Fruit fly (Drosophila melanogaster) whole organism, adult: ENCODE measurements around the gene fau.

ENCODE experiments used
- CG11617 ChIP-seq: fragments of 200-800 bp; sonication (Bioruptor generic); optimal IDR thresholded peaks from 2 replicates; lab custom pipeline; 2017; ENCODE audit warnings: mild to moderate bottlenecking, missing biosample characterization, missing genetic modification reagents, missing genetic modification characterization
- CG12768 ChIP-seq: fragments of 200-800 bp; sonication (Bioruptor generic); optimal IDR thresholded peaks from 2 replicates; lab custom pipeline; 2017; ENCODE audit warnings: missing biosample characterization, missing genetic modification characterization, mild to moderate bottlenecking, moderate library complexity, missing genetic modification reagents
- CG14711 ChIP-seq: fragments of 200-800 bp; sonication (Bioruptor generic); optimal IDR thresholded peaks from 2 replicates; lab custom pipeline; 2018; ENCODE audit warnings: missing biosample characterization, mild to moderate bottlenecking, missing genetic modification characterization, moderate library complexity
- CG1620 ChIP-seq: fragments of 200-800 bp; sonication (Bioruptor generic); optimal IDR thresholded peaks from 2 replicates; lab custom pipeline; 2016; ENCODE audit warnings: missing biosample characterization, missing genetic modification characterization
- CG33017 ChIP-seq: fragments of 200-800 bp; sonication (Bioruptor generic); optimal IDR thresholded peaks from 2 replicates; lab custom pipeline; 2018; ENCODE audit warnings: missing biosample characterization, mild to moderate bottlenecking, missing genetic modification characterization, moderate library complexity
- CG5204 ChIP-seq: fragments of 200-800 bp; sonication (Bioruptor generic); optimal IDR thresholded peaks from 2 replicates; lab custom pipeline; 2016; ENCODE audit warnings: missing biosample characterization, missing genetic modification characterization
- CG7045 ChIP-seq: fragments of 200-800 bp; sonication (Bioruptor generic); optimal IDR thresholded peaks from 2 replicates; lab custom pipeline; 2017; ENCODE audit warnings: missing biosample characterization, mild to moderate bottlenecking, missing genetic modification characterization
- CG7101 ChIP-seq: fragments of 200-800 bp; sonication (Bioruptor generic); optimal IDR thresholded peaks from 2 replicates; lab custom pipeline; 2018; ENCODE audit warnings: missing biosample characterization, mild to moderate bottlenecking, missing genetic modification characterization, moderate library complexity
- Clk ChIP-seq: fragments of 200-800 bp; sonication (Bioruptor generic); optimal IDR thresholded peaks from 2 replicates; lab custom pipeline; 2017; ENCODE audit warnings: missing biosample characterization, missing genetic modification characterization
- Crg-1 ChIP-seq: fragments of 200-800 bp; sonication (Bioruptor generic); optimal IDR thresholded peaks from 2 replicates; lab custom pipeline; 2016; ENCODE audit warnings: missing biosample characterization, missing genetic modification characterization
- Hr96 ChIP-seq: fragments of 200-800 bp; sonication (Bioruptor generic); optimal IDR thresholded peaks from 2 replicates; lab custom pipeline; 2016; ENCODE audit warnings: missing biosample characterization, missing genetic modification characterization
- Mnt ChIP-seq: fragments of 200-800 bp; sonication (Bioruptor generic); optimal IDR thresholded peaks from 2 replicates; lab custom pipeline; 2016; ENCODE audit warnings: missing biosample characterization, mild to moderate bottlenecking, missing genetic modification characterization
- bab1 ChIP-seq: fragments of 200-800 bp; sonication (Bioruptor generic); optimal IDR thresholded peaks from 3 replicates; lab custom pipeline; 2019; ENCODE audit warnings: missing biosample characterization, mild to moderate bottlenecking, missing genetic modification characterization, moderate library complexity
- cic ChIP-seq: fragments of 200-800 bp; sonication (Bioruptor generic); optimal IDR thresholded peaks from 2 replicates; lab custom pipeline; 2017; ENCODE audit warnings: missing biosample characterization, mild to moderate bottlenecking, missing genetic modification characterization, moderate library complexity
- cnc ChIP-seq, 2 experiments: fragments of >200 bp; optimal IDR thresholded peaks; 2 replicates each; lab custom pipeline; 2017
- kay ChIP-seq: fragments of 200-800 bp; sonication (Bioruptor generic); peaks from one replicate; lab custom pipeline; 2016; ENCODE audit warnings: missing biosample characterization, missing genetic modification characterization, borderline replicate concordance
- ovo ChIP-seq: fragments of 200-800 bp; sonication (Bioruptor generic); optimal IDR thresholded peaks from 2 replicates; lab custom pipeline; 2016; ENCODE audit warnings: missing biosample characterization, missing genetic modification characterization
- pad ChIP-seq: fragments of 200-800 bp; sonication (Bioruptor generic); optimal IDR thresholded peaks from 3 replicates; lab custom pipeline; 2017; ENCODE audit warnings: missing biosample characterization, missing genetic modification characterization, mild to moderate bottlenecking, moderate library complexity, missing genetic modification reagents
- tj ChIP-seq: fragments of 200-800 bp; sonication (Bioruptor generic); optimal IDR thresholded peaks from 3 replicates; lab custom pipeline; 2017; ENCODE audit warnings: missing biosample characterization, mild to moderate bottlenecking, missing genetic modification characterization, moderate library complexity
- toe ChIP-seq: fragments of 200-800 bp; sonication (Bioruptor generic); optimal IDR thresholded peaks from 2 replicates; lab custom pipeline; 2016; ENCODE audit warnings: missing biosample characterization, missing genetic modification characterization

Gene fau

dm6 chr3R:10782167-10782566 lies 5.0 kb upstream of the fau start, which contains the start of gene CG42633:
TSS of gene CG42633 (minus strand) at chr3R:10782267.
- TF ChIP-seq Hr96 (GFP tag; lab: Kevin White, UChicago) (no peak), CG11617 (GFP tag; lab: Kevin White, UChicago) (no peak), pad (GFP tag; lab: Kevin White, UChicago) (no peak), CG14711 (tag; lab: Kevin White, UChicago) (no peak), kay (GFP tag; lab: Kevin White, UChicago) (no peak), bab1 (GFP tag; lab: Kevin White, UChicago) (no peak), tj (no peak), CG33017 (tag; lab: Kevin White, UChicago) (no peak), ovo (GFP tag; lab: Kevin White, UChicago) (no peak), cic (GFP tag; lab: Kevin White, UChicago) (no peak), CG12768 (GFP tag; lab: Kevin White, UChicago) (no peak)

DNA sequence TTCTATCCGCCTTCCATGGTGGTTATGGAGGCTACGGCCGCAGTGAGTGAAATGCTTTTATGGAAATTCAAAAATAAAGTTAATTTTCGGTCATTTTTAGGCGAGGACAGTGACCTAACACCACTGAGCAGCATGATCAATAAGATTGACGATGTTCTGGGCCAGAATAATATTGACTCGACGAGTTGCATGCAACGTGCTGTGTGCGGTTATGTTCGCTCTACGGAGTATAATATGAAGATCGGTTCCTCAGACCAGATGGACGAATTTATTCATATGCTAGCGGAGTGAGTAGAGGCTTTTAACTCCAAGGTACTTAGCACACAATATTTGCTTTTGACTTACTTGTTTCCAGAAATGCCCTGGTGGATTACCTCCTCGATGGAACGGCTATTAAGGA lies 3.0 kb upstream of the fau start:
- TF ChIP-seq cnc (optimal IDR thresholded peaks at IDR 0.05; lab: Kevin White, UChicago) (no peak), toe (GFP tag; lab: Kevin White, UChicago) (no peak), cic (GFP tag; lab: Kevin White, UChicago) (no peak), bab1 (GFP tag; lab: Kevin White, UChicago) (no peak), CG14711 (tag; lab: Kevin White, UChicago) (no peak), CG12768 (GFP tag; lab: Kevin White, UChicago) (no peak), Crg-1 (GFP tag; lab: Kevin White, UChicago) (no peak), CG5204 (GFP tag; lab: Kevin White, UChicago) (no peak), Hr96 (GFP tag; lab: Kevin White, UChicago) (no peak), CG11617 (GFP tag; lab: Kevin White, UChicago) (no peak), CG7101 (tag; lab: Kevin White, UChicago) (no peak), pad (GFP tag; lab: Kevin White, UChicago) (no peak), CG7045 (no peak), Clk (GFP tag; lab: Kevin White, UChicago) (no peak), Mnt (GFP tag; lab: Kevin White, UChicago) (no peak), CG1620 (GFP tag; lab: Kevin White, UChicago) (no peak), ovo (GFP tag; lab: Kevin White, UChicago) (no peak), CG33017 (tag; lab: Kevin White, UChicago) (no peak), kay (GFP tag; lab: Kevin White, UChicago) (no peak), tj (no peak)

- TF ChIP-seq Mnt (GFP tag; lab: Kevin White, UChicago) (no peak), cic (GFP tag; lab: Kevin White, UChicago) (no peak), tj (no peak), bab1 (GFP tag; lab: Kevin White, UChicago) (no peak), CG14711 (tag; lab: Kevin White, UChicago) (no peak), pad (GFP tag; lab: Kevin White, UChicago) (no peak), CG5204 (GFP tag; lab: Kevin White, UChicago) (no peak), Crg-1 (GFP tag; lab: Kevin White, UChicago) (no peak), CG7101 (tag; lab: Kevin White, UChicago) (no peak), kay (GFP tag; lab: Kevin White, UChicago) (no peak), Clk (GFP tag; lab: Kevin White, UChicago) (no peak), CG12768 (GFP tag; lab: Kevin White, UChicago) (no peak), CG7045 (no peak), CG1620 (GFP tag; lab: Kevin White, UChicago) (no peak), CG11617 (GFP tag; lab: Kevin White, UChicago) (no peak), ovo (GFP tag; lab: Kevin White, UChicago) (no peak), Hr96 (GFP tag; lab: Kevin White, UChicago) (no peak), CG33017 (tag; lab: Kevin White, UChicago) (no peak), toe (GFP tag; lab: Kevin White, UChicago) (no peak), cnc (optimal IDR thresholded peaks at IDR 0.05; lab: Kevin White, UChicago) (no peak)
These were observed 2.1 kb upstream of the fau start, which contains the start of gene Desi for dm6 chr3R:10779269-10779668. TSS of gene Desi (plus strand) at chr3R:10779569.

- TF ChIP-seq CG7101 (tag; lab: Kevin White, UChicago) (no peak), pad (GFP tag; lab: Kevin White, UChicago) (no peak), kay (GFP tag; lab: Kevin White, UChicago) (no peak), CG33017 (tag; lab: Kevin White, UChicago) (no peak), CG7045 (no peak), Hr96 (GFP tag; lab: Kevin White, UChicago) (no peak), Clk (GFP tag; lab: Kevin White, UChicago) (no peak), Mnt (GFP tag; lab: Kevin White, UChicago) (no peak), CG1620 (GFP tag; lab: Kevin White, UChicago) (no peak), cnc (optimal IDR thresholded peaks at IDR 0.05; lab: Kevin White, UChicago) (no peak), Crg-1 (GFP tag; lab: Kevin White, UChicago) (no peak), CG12768 (GFP tag; lab: Kevin White, UChicago) (no peak), toe (GFP tag; lab: Kevin White, UChicago) (no peak)
These were observed 977 bp upstream of the fau start for dm6 chr3R:10778151-10778550.

DNA sequence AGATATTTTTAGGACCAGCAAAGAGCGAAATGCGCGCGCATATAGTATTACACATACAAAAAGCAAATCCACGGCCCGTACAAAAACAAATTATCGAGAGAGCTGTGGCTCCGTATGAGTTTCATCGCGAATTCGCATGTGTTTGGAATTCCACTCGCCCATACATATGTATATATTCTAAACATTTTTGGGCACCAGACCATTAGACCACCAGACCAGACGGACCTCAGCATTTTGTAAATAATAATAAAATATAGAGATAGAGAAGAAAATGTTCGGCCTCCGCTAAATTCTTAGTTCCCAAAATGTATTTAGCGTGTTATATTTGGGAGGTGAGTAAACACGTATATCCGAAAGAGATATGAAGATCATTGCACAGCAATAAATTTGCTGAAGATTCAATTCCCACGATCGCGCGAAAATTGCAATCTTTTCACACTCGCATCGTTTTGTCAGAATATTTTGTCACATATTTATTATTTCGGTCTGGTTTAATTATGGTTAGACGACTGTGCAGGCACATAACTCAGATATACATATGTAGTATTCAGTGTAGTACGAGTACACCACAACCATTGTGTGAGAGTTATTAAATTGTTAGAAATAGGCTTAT lies 1.0 kb downstream of the fau start:
- TF ChIP-seq bab1 (GFP tag; lab: Kevin White, UChicago) (no peak), Clk (GFP tag; lab: Kevin White, UChicago) (no peak), cnc (optimal IDR thresholded peaks at IDR 0.05; lab: Kevin White, UChicago) (no peak), CG7101 (tag; lab: Kevin White, UChicago) (no peak), CG1620 (GFP tag; lab: Kevin White, UChicago) (no peak), toe (GFP tag; lab: Kevin White, UChicago) (no peak), cic (GFP tag; lab: Kevin White, UChicago) (no peak), Crg-1 (GFP tag; lab: Kevin White, UChicago) (no peak), ovo (GFP tag; lab: Kevin White, UChicago) (no peak), Mnt (GFP tag; lab: Kevin White, UChicago) (no peak)
